Worm (Caenorhabditis elegans) whole organism, young adult: ENCODE measurements around the gene C26B2.8.

ENCODE experiments used
- B0035.1 ChIP-seq: sonication (generic microtip); optimal IDR thresholded peaks from 2 replicates; lab custom pipeline; 2016; ENCODE audit warnings: missing genetic modification characterization, mild to moderate bottlenecking, missing compliant biosample characterization, missing genotype, missing genetic modification reagents
- C17E4.6 ChIP-seq: fragments of 200-800 bp; sonication (Bioruptor generic); IDR thresholded peaks from 2 replicates; pipeline ENCODE4 v1.3.6; 2022; ENCODE audit warnings: missing genetic modification reagents, missing genetic modification characterization, missing compliant biosample characterization
- bed-1 ChIP-seq: fragments of 200-800 bp; sonication (Bioruptor generic); IDR thresholded peaks from 2 replicates; pipeline ENCODE4 v1.3.6; 2022; ENCODE audit warnings: missing genetic modification reagents, missing genetic modification characterization, missing compliant biosample characterization
- dox-1 ChIP-seq: fragments of 200-800 bp; sonication (Bioruptor generic); IDR thresholded peaks from 2 replicates; pipeline ENCODE4 v1.3.6; 2022; ENCODE audit warnings: missing genetic modification reagents, missing genetic modification characterization, missing compliant biosample characterization
- ets-4 ChIP-seq: fragments of 200-800 bp; sonication (Bioruptor generic); optimal IDR thresholded peaks from 2 replicates; lab custom pipeline; 2018; ENCODE audit warnings: mild to moderate bottlenecking, missing genetic modification characterization, missing compliant biosample characterization
- hmg-1.2 ChIP-seq: fragments of 200-800 bp; sonication (Bioruptor generic); IDR thresholded peaks from 2 replicates; pipeline ENCODE4 v1.3.6; 2022; ENCODE audit warnings: missing genetic modification reagents, missing genetic modification characterization, missing compliant biosample characterization
- nhr-80 ChIP-seq: sonication (generic microtip); optimal IDR thresholded peaks from 2 replicates; lab custom pipeline; 2016; ENCODE audit warnings: missing genetic modification characterization, missing compliant biosample characterization
- zfh-2 ChIP-seq: fragments of 200-800 bp; sonication (Bioruptor generic); conservative IDR thresholded peaks from 2 replicates; pipeline ENCODE4 v1.3.6; 2022; ENCODE audit warnings: missing genetic modification reagents, missing genetic modification characterization, missing compliant biosample characterization
- ztf-28 ChIP-seq: fragments of 200-800 bp; sonication (Bioruptor generic); IDR thresholded peaks from 2 replicates; pipeline ENCODE4 v1.3.6; 2022; ENCODE audit warnings: missing genetic modification reagents, missing genetic modification characterization, missing compliant biosample characterization

DNA sequence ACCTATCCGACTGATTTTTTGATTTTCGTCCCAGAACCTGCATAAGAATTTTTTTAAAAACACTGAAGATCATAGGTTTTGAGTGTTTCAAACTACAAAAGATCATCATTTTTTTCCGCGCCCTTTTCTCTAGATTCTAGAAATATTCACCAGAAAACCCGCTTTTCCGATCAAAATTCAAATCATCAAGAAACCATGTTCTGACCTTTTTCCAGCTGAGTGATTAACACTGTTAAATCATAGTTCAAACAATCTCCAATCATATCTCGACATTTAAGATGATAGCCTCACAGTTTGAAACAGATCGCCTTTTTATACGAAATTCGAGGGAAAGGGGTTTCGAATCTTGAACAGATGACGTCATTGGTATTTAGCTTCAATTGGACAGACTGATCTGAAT, 29.8 kb downstream of the C26B2.8 start:
- no peak for TF ChIP-seq zfh-2
- TF ChIP-seq hmg-1.2 (GFP tag; lab: Robert Waterston, UW), result no peak
- TF ChIP-seq B0035.1, result no peak
- TF ChIP-seq bed-1 (GFP tag; lab: Robert Waterston, UW), result no peak
- TF ChIP-seq ets-4, result no peak
- no peak for TF ChIP-seq C17E4.6
- no peak for TF ChIP-seq ztf-28 (GFP tag; lab: Robert Waterston, UW)
- TF ChIP-seq dox-1 (GFP tag; lab: Robert Waterston, UW), result no peak
- TF ChIP-seq nhr-80 (tag; lab: Kevin White, UChicago), result no peak
